Fruit fly (Drosophila melanogaster) whole organism, prepupa: ENCODE data around the gene CG9500.

Source experiments
- Blimp-1 ChIP-seq: fragments of 200-800 bp; sonication (Bioruptor generic); optimal IDR thresholded peaks from 3 replicates; lab custom pipeline; 2017; ENCODE audit warnings: missing biosample characterization, missing genetic modification characterization, mild to moderate bottlenecking, moderate library complexity, missing genetic modification reagents
- CG10631 ChIP-seq: fragments of 200-800 bp; sonication (Bioruptor generic); optimal IDR thresholded peaks from 2 replicates; lab custom pipeline; 2016; ENCODE audit warnings: missing biosample characterization, missing genetic modification characterization
- CG10669 ChIP-seq: fragments of 200-800 bp; sonication (Bioruptor generic); optimal IDR thresholded peaks from 3 replicates; lab custom pipeline; 2018; ENCODE audit warnings: missing biosample characterization, mild to moderate bottlenecking, missing genetic modification characterization, moderate library complexity
- CG11762 ChIP-seq: fragments of 200-800 bp; sonication (Bioruptor generic); optimal IDR thresholded peaks from 3 replicates; lab custom pipeline; 2016; ENCODE audit warnings: missing biosample characterization, missing genetic modification characterization; ENCODE audit not compliant: insufficient read depth
- CG11902 ChIP-seq: fragments of 200-800 bp; sonication (Bioruptor generic); optimal IDR thresholded peaks from 3 replicates; lab custom pipeline; 2016; ENCODE audit warnings: missing biosample characterization, missing genetic modification characterization
- CG15336 ChIP-seq: fragments of 200-800 bp; sonication (Bioruptor generic); IDR thresholded peaks from 2 replicates; pipeline ENCODE4 v1.3.6; 2022; ENCODE audit warnings: missing biosample characterization, missing genetic modification characterization
- CG16779 ChIP-seq: fragments of 200-800 bp; sonication (Bioruptor generic); optimal IDR thresholded peaks from 3 replicates; lab custom pipeline; 2017; ENCODE audit warnings: missing biosample characterization, mild to moderate bottlenecking, missing genetic modification characterization
- CG32006 ChIP-seq: fragments of 200-800 bp; sonication (Bioruptor generic); optimal IDR thresholded peaks from 3 replicates; lab custom pipeline; 2017; ENCODE audit warnings: missing biosample characterization, mild to moderate bottlenecking, missing genetic modification characterization
- CG34406 ChIP-seq: fragments of 200-800 bp; sonication (Bioruptor generic); optimal IDR thresholded peaks from 3 replicates; lab custom pipeline; 2016; ENCODE audit warnings: missing biosample characterization, missing genetic modification characterization
- CG3919 ChIP-seq: fragments of 200-800 bp; sonication (Bioruptor generic); optimal IDR thresholded peaks from 3 replicates; lab custom pipeline; 2016; ENCODE audit warnings: missing biosample characterization, missing genetic modification characterization
- CG4318 ChIP-seq: fragments of 200-800 bp; sonication (Bioruptor generic); optimal IDR thresholded peaks from 3 replicates; lab custom pipeline; 2017; ENCODE audit warnings: missing biosample characterization, mild to moderate bottlenecking, missing genetic modification characterization
- CG6163 ChIP-seq: fragments of 200-800 bp; sonication (Bioruptor generic); IDR thresholded peaks from 3 replicates; pipeline ENCODE4 v1.3.6; 2022; ENCODE audit warnings: missing biosample characterization, missing genetic modification characterization
- CG6276 ChIP-seq: fragments of 200-800 bp; sonication (Bioruptor generic); optimal IDR thresholded peaks from 2 replicates; lab custom pipeline; 2017; ENCODE audit warnings: missing biosample characterization, mild to moderate bottlenecking, missing genetic modification characterization
- CG6792 ChIP-seq: fragments of 200-800 bp; sonication (Bioruptor generic); optimal IDR thresholded peaks from 3 replicates; lab custom pipeline; 2016; ENCODE audit warnings: missing biosample characterization, missing genetic modification characterization
- CG6808 ChIP-seq: fragments of 200-800 bp; sonication (Bioruptor generic); optimal IDR thresholded peaks from 3 replicates; lab custom pipeline; 2017; ENCODE audit warnings: missing biosample characterization, missing genetic modification characterization, mild to moderate bottlenecking, moderate library complexity, missing genetic modification reagents
- CG6854 ChIP-seq: fragments of 200-800 bp; sonication (Bioruptor generic); optimal IDR thresholded peaks from 2 replicates; lab custom pipeline; 2017; ENCODE audit warnings: missing biosample characterization, mild to moderate bottlenecking, missing genetic modification characterization
- CG8119 ChIP-seq: fragments of 200-800 bp; sonication (Bioruptor generic); IDR thresholded peaks from 3 replicates; pipeline ENCODE4 v1.3.6; 2022; ENCODE audit warnings: missing biosample characterization, missing genetic modification characterization
- CG8319 ChIP-seq: fragments of 200-800 bp; sonication (Bioruptor generic); optimal IDR thresholded peaks from 3 replicates; lab custom pipeline; 2016; ENCODE audit warnings: missing biosample characterization, missing genetic modification characterization
- CG9139 ChIP-seq: fragments of 200-800 bp; sonication (Bioruptor generic); optimal IDR thresholded peaks from 3 replicates; lab custom pipeline; 2017; ENCODE audit warnings: missing biosample characterization, mild to moderate bottlenecking, missing genetic modification characterization
- Eip78C ChIP-seq: fragments of 200-800 bp; sonication (Bioruptor generic); peaks from one replicate; lab custom pipeline; 2016; ENCODE audit warnings: missing biosample characterization, missing genetic modification characterization
- Eip93F ChIP-seq: fragments of 200-800 bp; sonication (Bioruptor generic); optimal IDR thresholded peaks from 2 replicates; lab custom pipeline; 2016; ENCODE audit warnings: missing biosample characterization, mild to moderate bottlenecking, missing genetic modification characterization
- Ets21C ChIP-seq: fragments of 200-800 bp; sonication (Bioruptor generic); optimal IDR thresholded peaks from 3 replicates; lab custom pipeline; 2016; ENCODE audit warnings: missing biosample characterization, missing genetic modification characterization
- Ets96B ChIP-seq: fragments of 200-800 bp; optimal IDR thresholded peaks from 2 replicates; lab custom pipeline; 2019; ENCODE audit warnings: missing biosample characterization, mild to moderate bottlenecking, missing genetic modification characterization, moderate library complexity
- Hr38 ChIP-seq: sonication (Bioruptor generic); optimal IDR thresholded peaks from 2 replicates; lab custom pipeline; 2016; ENCODE audit warnings: missing biosample characterization, missing genetic modification characterization
- Hr39 ChIP-seq: fragments of 200-800 bp; sonication (Bioruptor generic); optimal IDR thresholded peaks from 2 replicates; lab custom pipeline; 2016; ENCODE audit warnings: missing biosample characterization, missing genetic modification characterization
- Lpt ChIP-seq: fragments of 200-800 bp; sonication (Bioruptor generic); optimal IDR thresholded peaks from 3 replicates; lab custom pipeline; 2016; ENCODE audit warnings: missing biosample characterization, missing genetic modification characterization
- Met ChIP-seq: fragments of 200-800 bp; sonication (Bioruptor generic); optimal IDR thresholded peaks from 3 replicates; lab custom pipeline; 2016; ENCODE audit warnings: missing biosample characterization, missing genetic modification characterization
- OdsH ChIP-seq: fragments of 200-800 bp; sonication (Bioruptor generic); optimal IDR thresholded peaks from 3 replicates; lab custom pipeline; 2016; ENCODE audit warnings: missing biosample characterization, missing genetic modification characterization
- Smox ChIP-seq: fragments of 200-800 bp; sonication (Bioruptor generic); optimal IDR thresholded peaks from 3 replicates; lab custom pipeline; 2016; ENCODE audit warnings: missing biosample characterization, missing genetic modification characterization
- Sox102F ChIP-seq: fragments of 200-800 bp; sonication (Bioruptor generic); optimal IDR thresholded peaks from 2 replicates; lab custom pipeline; 2016; ENCODE audit warnings: missing biosample characterization, mild to moderate bottlenecking, missing genetic modification characterization
- Sox14 ChIP-seq: fragments of 200-800 bp; sonication (Bioruptor generic); optimal IDR thresholded peaks from 3 replicates; lab custom pipeline; 2016; ENCODE audit warnings: missing biosample characterization, missing genetic modification characterization
- Sox15 ChIP-seq: fragments of 200-800 bp; sonication (Bioruptor generic); optimal IDR thresholded peaks from 3 replicates; lab custom pipeline; 2016; ENCODE audit warnings: missing biosample characterization, missing genetic modification characterization
- cyc ChIP-seq: fragments of 200-800 bp; sonication (Bioruptor generic); optimal IDR thresholded peaks from 3 replicates; lab custom pipeline; 2016; ENCODE audit warnings: missing biosample characterization, missing genetic modification characterization
- dac ChIP-seq: fragments of 200-800 bp; sonication (Bioruptor generic); optimal IDR thresholded peaks from 2 replicates; lab custom pipeline; 2017; ENCODE audit warnings: missing biosample characterization, mild to moderate bottlenecking, missing genetic modification characterization
- eg ChIP-seq: fragments of 200-800 bp; sonication (Bioruptor generic); IDR thresholded peaks from 3 replicates; pipeline ENCODE4 v1.3.6; 2022; ENCODE audit warnings: missing biosample characterization, missing genetic modification characterization
- fd59A ChIP-seq: fragments of 200-800 bp; sonication (Bioruptor generic); optimal IDR thresholded peaks from 2 replicates; lab custom pipeline; 2017; ENCODE audit warnings: missing biosample characterization, mild to moderate bottlenecking, missing genetic modification characterization, missing genetic modification reagents
- fkh ChIP-seq: fragments of 200-800 bp; sonication (Bioruptor generic); optimal IDR thresholded peaks from 3 replicates; lab custom pipeline; 2017; ENCODE audit warnings: missing biosample characterization, mild to moderate bottlenecking, missing genetic modification characterization, moderate library complexity
- lz ChIP-seq: fragments of 200-800 bp; sonication (Bioruptor generic); optimal IDR thresholded peaks from 3 replicates; lab custom pipeline; 2016; ENCODE audit warnings: missing biosample characterization, missing genetic modification characterization
- net ChIP-seq: fragments of 200-800 bp; sonication (Bioruptor generic); optimal IDR thresholded peaks from 3 replicates; lab custom pipeline; 2016; ENCODE audit warnings: missing biosample characterization, missing genetic modification characterization
- pdm3 ChIP-seq: fragments of 200-800 bp; sonication (Bioruptor generic); optimal IDR thresholded peaks from 3 replicates; lab custom pipeline; 2016; ENCODE audit warnings: missing biosample characterization, missing genetic modification characterization
- spab ChIP-seq: fragments of 200-800 bp; sonication (Bioruptor generic); optimal IDR thresholded peaks from 2 replicates; lab custom pipeline; 2017; ENCODE audit warnings: missing biosample characterization, mild to moderate bottlenecking, missing genetic modification characterization, missing genetic modification reagents
- ss ChIP-seq, 2 experiments: fragments of 200-800 bp; sonication (Bioruptor generic); optimal IDR thresholded peaks; 2 replicates in 1 of 2; 3 replicates in 1 of 2; lab custom pipeline; 2017 to 2018; ENCODE audit warnings: mild to moderate bottlenecking in 2 of 2, missing biosample characterization in 2 of 2, missing genetic modification characterization in 2 of 2, moderate library complexity in 1 of 2
- svp ChIP-seq: fragments of 200-800 bp; sonication (Bioruptor generic); peaks from one replicate; lab custom pipeline; 2016; ENCODE audit warnings: missing biosample characterization, missing genetic modification characterization

CG9500 gene

dm6 chr2L:6324386-6324744, 33.8 kb downstream of the CG9500 start (continued):
- TF ChIP-seq Lpt (GFP tag; lab: Kevin White, UChicago) (peak; percentile 72), CG8319 (GFP tag; lab: Kevin White, UChicago) (no peak), dac (GFP tag; lab: Kevin White, UChicago) (peak; percentile 42), eg (GFP tag; lab: Robert Waterston, UW) (peak; percentile 98), CG6276 (GFP tag; lab: Kevin White, UChicago) (peak; percentile 96), cyc (GFP tag; lab: Kevin White, UChicago) (no peak), Sox14 (peak; percentile 30), CG6808 (GFP tag; lab: Kevin White, UChicago) (peak; percentile 87), CG15336 (GFP tag; lab: Robert Waterston, UW) (peak; percentile 85), net (GFP tag; lab: Kevin White, UChicago) (no peak), CG11902 (GFP tag; lab: Kevin White, UChicago) (no peak), CG32006 (peak; percentile 71), CG6854 (GFP tag; lab: Kevin White, UChicago) (peak; percentile 62), Ets96B (tag; lab: Kevin White, UChicago) (peak; percentile 82), pdm3 (GFP tag; lab: Kevin White, UChicago) (no peak), Smox (GFP tag; lab: Kevin White, UChicago) (no peak), CG8119 (GFP tag; lab: Robert Waterston, UW) (peak; percentile 85), CG6163 (GFP tag; lab: Robert Waterston, UW) (peak; percentile 97), Hr39 (no peak), CG9139 (GFP tag; lab: Kevin White, UChicago) (no peak), CG34406 (GFP tag; lab: Kevin White, UChicago) (no peak), Met (no peak), Ets21C (GFP tag; lab: Kevin White, UChicago) (no peak), lz (GFP tag; lab: Kevin White, UChicago) (no peak), Hr38 (no peak), CG4318 (GFP tag; lab: Kevin White, UChicago) (no peak), fkh (GFP tag; lab: Kevin White, UChicago) (no peak), spab (no peak), CG6792 (no peak), Sox15 (no peak), ss (GFP tag; optimal IDR thresholded peaks at IDR 0.05; lab: Kevin White, UChicago) (peak; percentile 87 to 91), CG11762 (GFP tag; lab: Kevin White, UChicago) (peak; percentile 22), fd59A (GFP tag; lab: Kevin White, UChicago) (peak; percentile 22), CG16779 (tag; lab: Kevin White, UChicago) (peak; percentile 90), Eip78C (GFP tag; lab: Kevin White, UChicago) (no peak), Eip93F (GFP tag; lab: Kevin White, UChicago) (peak; percentile 15), Blimp-1 (GFP tag; lab: Kevin White, UChicago) (peak; percentile 71), CG3919 (no peak), svp (GFP tag; lab: Kevin White, UChicago) (no peak), CG10669 (GFP tag; lab: Kevin White, UChicago) (peak; percentile 57), Sox102F (GFP tag; lab: Kevin White, UChicago) (no peak), CG10631 (GFP tag; lab: Kevin White, UChicago) (no peak), OdsH (GFP tag; lab: Kevin White, UChicago) (no peak)
